Worm (Caenorhabditis elegans) whole organism, L2 larva: Measurements from ENCODE around the gene nhr-242.

Source experiments
- ZK546.5 ChIP-seq: sonication (generic microtip); optimal IDR thresholded peaks from 2 replicates; lab custom pipeline; 2017; ENCODE audit warnings: missing biosample characterization, missing genetic modification characterization
- alr-1 ChIP-seq: fragments of 150-350 bp; optimal IDR thresholded peaks from 2 replicates; lab custom pipeline; 2014; ENCODE audit warnings: missing biosample characterization, missing genetic modification characterization
- aly-2 ChIP-seq: fragments of 150-350 bp; optimal IDR thresholded peaks from 2 replicates; lab custom pipeline; 2014; ENCODE audit warnings: missing biosample characterization, missing genetic modification characterization
- ama-1 ChIP-seq: fragments of 150-350 bp; optimal IDR thresholded peaks from 2 replicates; lab custom pipeline; 2018; ENCODE audit warnings: inconsistent platforms
- egl-27 ChIP-seq: sonication (generic microtip); optimal IDR thresholded peaks from 3 replicates; lab custom pipeline; 2017; ENCODE audit warnings: missing biosample characterization, missing genetic modification reagents, missing genetic modification characterization
- lin-39 ChIP-seq: fragments of 150-350 bp; optimal IDR thresholded peaks from 2 replicates; lab custom pipeline; 2014; ENCODE audit warnings: missing biosample characterization, missing genetic modification reagents, missing genetic modification characterization
- nhr-10 ChIP-seq: sonication (generic microtip); optimal IDR thresholded peaks from 2 replicates; lab custom pipeline; 2017; ENCODE audit warnings: missing biosample characterization, missing genetic modification characterization
- nhr-11 ChIP-seq: fragments of 150-350 bp; optimal IDR thresholded peaks from 2 replicates; lab custom pipeline; 2014; ENCODE audit warnings: missing biosample characterization, missing genetic modification characterization

ce11 chrIV:2581483-2581882, at the start of gene nhr-242:
- TF ChIP-seq nhr-11 (tag; lab: Kevin White, UChicago) (no peak), ZK546.5 (no peak), ama-1 (lab: Kevin White, UChicago) (no peak), egl-27 (tag; lab: Kevin White, UChicago) (no peak), lin-39 (tag; lab: Kevin White, UChicago) (no peak), alr-1 (tag; lab: Kevin White, UChicago) (no peak), nhr-10 (tag; lab: Kevin White, UChicago) (no peak), aly-2 (tag; lab: Kevin White, UChicago) (no peak)
